Fruit fly (Drosophila melanogaster) whole organism, embryonic: Measurements from ENCODE around the gene CG1979.

ENCODE experiments used
- Atf6 ChIP-seq: fragments of 200-800 bp; sonication (Bioruptor generic); IDR thresholded peaks from 2 replicates; pipeline ENCODE4 v1.3.6; 2022; ENCODE audit warnings: missing biosample characterization, missing genetic modification characterization
- CG10431 ChIP-seq: fragments of 200-800 bp; sonication (Bioruptor generic); optimal IDR thresholded peaks from 3 replicates; lab custom pipeline; 2018; ENCODE audit warnings: missing biosample characterization, mild to moderate bottlenecking, missing genetic modification characterization
- CG11085 ChIP-seq: fragments of 200-800 bp; sonication (Bioruptor generic); IDR thresholded peaks from 2 replicates; pipeline ENCODE4 v1.3.6; 2022; ENCODE audit warnings: missing biosample characterization, missing genetic modification characterization
- CG1233 ChIP-seq: fragments of 200-800 bp; sonication (Bioruptor generic); optimal IDR thresholded peaks from 4 replicates; lab custom pipeline; 2018; ENCODE audit warnings: missing biosample characterization, mild to moderate bottlenecking, missing genetic modification characterization
- CG13424 ChIP-seq: fragments of 200-800 bp; sonication (Bioruptor generic); optimal IDR thresholded peaks from 2 replicates; lab custom pipeline; 2019; ENCODE audit warnings: missing biosample characterization, mild to moderate bottlenecking, missing genetic modification characterization, moderate library complexity
- CG13624 ChIP-seq: fragments of 200-800 bp; sonication (Bioruptor generic); optimal IDR thresholded peaks from 2 replicates; lab custom pipeline; 2016; ENCODE audit warnings: missing biosample characterization, missing genetic modification characterization
- CG13775 ChIP-seq: fragments of 200-800 bp; sonication (Bioruptor generic); optimal IDR thresholded peaks from 3 replicates; lab custom pipeline; 2017; ENCODE audit warnings: missing biosample characterization, mild to moderate bottlenecking, missing genetic modification characterization
- CG15073 ChIP-seq: fragments of 200-800 bp; sonication (Bioruptor generic); optimal IDR thresholded peaks from 2 replicates; lab custom pipeline; 2016; ENCODE audit warnings: missing biosample characterization, missing genetic modification characterization
- CG15514 ChIP-seq: fragments of 200-800 bp; sonication (Bioruptor generic); optimal IDR thresholded peaks from 3 replicates; lab custom pipeline; 2017; ENCODE audit warnings: missing biosample characterization, missing genetic modification characterization, mild to moderate bottlenecking, moderate library complexity, missing genetic modification reagents
- CG17385 ChIP-seq: fragments of 200-800 bp; sonication (Bioruptor generic); optimal IDR thresholded peaks from 3 replicates; lab custom pipeline; 2018; ENCODE audit warnings: missing biosample characterization, mild to moderate bottlenecking, missing genetic modification characterization
- CG2116 ChIP-seq: fragments of 200-800 bp; sonication (Bioruptor generic); optimal IDR thresholded peaks from 3 replicates; lab custom pipeline; 2018; ENCODE audit warnings: missing biosample characterization, mild to moderate bottlenecking, missing genetic modification characterization
- CG2202 ChIP-seq: fragments of 200-800 bp; sonication (Bioruptor generic); optimal IDR thresholded peaks from 2 replicates; lab custom pipeline; 2018; ENCODE audit warnings: missing biosample characterization, mild to moderate bottlenecking, missing genetic modification characterization
- CG2678 ChIP-seq: fragments of 200-800 bp; sonication (Bioruptor generic); optimal IDR thresholded peaks from 3 replicates; lab custom pipeline; 2019; ENCODE audit warnings: missing biosample characterization, mild to moderate bottlenecking, missing genetic modification characterization, moderate library complexity
- CG2712 ChIP-seq: fragments of 200-800 bp; optimal IDR thresholded peaks from 3 replicates; lab custom pipeline; 2019; ENCODE audit warnings: missing biosample characterization, mild to moderate bottlenecking, missing genetic modification characterization, moderate library complexity
- CG3847 ChIP-seq: fragments of 200-800 bp; sonication (Bioruptor generic); IDR thresholded peaks from 2 replicates; pipeline ENCODE4 v1.3.6; 2022; ENCODE audit warnings: missing biosample characterization, missing genetic modification characterization
- CG4282 ChIP-seq: fragments of 200-800 bp; sonication (Bioruptor generic); optimal IDR thresholded peaks from 2 replicates; lab custom pipeline; 2016; ENCODE audit warnings: missing biosample characterization, missing genetic modification characterization
- CG4328 ChIP-seq: fragments of 200-800 bp; sonication (Bioruptor generic); optimal IDR thresholded peaks from 3 replicates; lab custom pipeline; 2017; ENCODE audit warnings: missing biosample characterization, missing genetic modification reagents, missing genetic modification characterization
- CG4424 ChIP-seq: fragments of 200-800 bp; sonication (Bioruptor generic); optimal IDR thresholded peaks from 3 replicates; lab custom pipeline; 2016; ENCODE audit warnings: missing biosample characterization, missing genetic modification characterization
- CG6272 ChIP-seq: fragments of 200-800 bp; sonication (Bioruptor generic); IDR thresholded peaks from 2 replicates; pipeline ENCODE4 v1.3.6; 2022; ENCODE audit warnings: missing biosample characterization, missing genetic modification characterization
- CG6654 ChIP-seq: fragments of 200-800 bp; sonication (Bioruptor generic); optimal IDR thresholded peaks from 2 replicates; lab custom pipeline; 2017; ENCODE audit warnings: missing biosample characterization, mild to moderate bottlenecking, missing genetic modification characterization
- CG6854 ChIP-seq: fragments of 200-800 bp; sonication (Bioruptor generic); optimal IDR thresholded peaks from 3 replicates; lab custom pipeline; 2017; ENCODE audit warnings: missing biosample characterization, mild to moderate bottlenecking, missing genetic modification characterization
- CG7745 ChIP-seq: fragments of 200-800 bp; sonication (Bioruptor generic); optimal IDR thresholded peaks from 2 replicates; lab custom pipeline; 2018; ENCODE audit warnings: missing biosample characterization, mild to moderate bottlenecking, missing genetic modification characterization, moderate library complexity
- CoRest ChIP-seq: fragments of 200-800 bp; sonication (Bioruptor generic); optimal IDR thresholded peaks from 3 replicates; lab custom pipeline; 2018; ENCODE audit warnings: missing biosample characterization, mild to moderate bottlenecking, missing genetic modification characterization, moderate library complexity
- E2f1 ChIP-seq: fragments of 200-800 bp; sonication (Bioruptor generic); IDR thresholded peaks from 2 replicates; pipeline ENCODE4 v1.3.6; 2022; ENCODE audit warnings: missing biosample characterization, missing genetic modification characterization
- E2f2 ChIP-seq: fragments of 200-800 bp; sonication (Bioruptor generic); IDR thresholded peaks from 2 replicates; pipeline ENCODE4 v1.3.6; 2022; ENCODE audit warnings: missing biosample characterization, missing genetic modification characterization
- Elba2 ChIP-seq: fragments of 200-800 bp; sonication (Bioruptor generic); optimal IDR thresholded peaks from 3 replicates; lab custom pipeline; 2016; ENCODE audit warnings: missing biosample characterization, missing genetic modification characterization
- HLH54F ChIP-seq: fragments of 200-800 bp; sonication (Bioruptor generic); optimal IDR thresholded peaks from 3 replicates; lab custom pipeline; 2016; ENCODE audit warnings: missing biosample characterization, missing genetic modification characterization
- Hmr ChIP-seq: fragments of 200-800 bp; sonication (Bioruptor generic); optimal IDR thresholded peaks from 3 replicates; lab custom pipeline; 2017; ENCODE audit warnings: mild to moderate bottlenecking, missing biosample characterization, missing genetic modification reagents, missing genetic modification characterization
- MBD-R2 ChIP-seq: fragments of 200-800 bp; sonication (Bioruptor generic); IDR thresholded peaks from 2 replicates; pipeline ENCODE4 v1.3.6; 2022; ENCODE audit warnings: missing biosample characterization, missing genetic modification characterization
- Mad ChIP-seq: fragments of 200-800 bp; sonication (Bioruptor generic); optimal IDR thresholded peaks from 2 replicates; lab custom pipeline; 2016; ENCODE audit warnings: missing biosample characterization, missing genetic modification characterization
- NC2β ChIP-seq: fragments of 200-800 bp; sonication (Bioruptor generic); optimal IDR thresholded peaks from 2 replicates; lab custom pipeline; 2016; ENCODE audit warnings: missing biosample characterization, missing genetic modification characterization
- Nf-YC ChIP-seq: fragments of 200-800 bp; optimal IDR thresholded peaks from 3 replicates; lab custom pipeline; 2019; ENCODE audit warnings: missing biosample characterization, mild to moderate bottlenecking, missing genetic modification characterization, moderate library complexity
- Rfx ChIP-seq: fragments of 200-800 bp; sonication (Bioruptor generic); IDR thresholded peaks from 2 replicates; pipeline ENCODE4 v1.3.6; 2022; ENCODE audit warnings: missing biosample characterization, missing genetic modification characterization
- Sox100B ChIP-seq: fragments of 200-800 bp; sonication (Bioruptor generic); optimal IDR thresholded peaks from 3 replicates; lab custom pipeline; 2018; ENCODE audit warnings: missing biosample characterization, mild to moderate bottlenecking, missing genetic modification characterization
- cad ChIP-seq: fragments of >200 bp; optimal IDR thresholded peaks from 2 replicates; lab custom pipeline; 2017; ENCODE audit warnings: missing biosample characterization, missing genetic modification characterization
- cg ChIP-seq: fragments of 200-800 bp; sonication (Bioruptor generic); optimal IDR thresholded peaks from 3 replicates; lab custom pipeline; 2019; ENCODE audit warnings: missing biosample characterization, mild to moderate bottlenecking, missing genetic modification characterization, moderate library complexity
- chn ChIP-seq: fragments of 200-800 bp; sonication (Bioruptor generic); optimal IDR thresholded peaks from 2 replicates; lab custom pipeline; 2016; ENCODE audit warnings: missing biosample characterization, missing genetic modification characterization
- crc ChIP-seq: fragments of 200-800 bp; sonication (Bioruptor generic); optimal IDR thresholded peaks from 2 replicates; lab custom pipeline; 2016; ENCODE audit warnings: missing biosample characterization, missing genetic modification characterization
- dati ChIP-seq: fragments of 200-800 bp; sonication (Bioruptor generic); IDR thresholded peaks from 2 replicates; pipeline ENCODE4 v1.3.6; 2022; ENCODE audit warnings: missing biosample characterization, missing genetic modification characterization
- dmrt11E ChIP-seq: fragments of 200-800 bp; sonication (Bioruptor generic); optimal IDR thresholded peaks from 3 replicates; lab custom pipeline; 2018; ENCODE audit warnings: missing biosample characterization, mild to moderate bottlenecking, missing genetic modification characterization, moderate library complexity
- ems ChIP-seq: fragments of 200-800 bp; sonication (Bioruptor generic); optimal IDR thresholded peaks from 3 replicates; lab custom pipeline; 2016; ENCODE audit warnings: missing biosample characterization, missing genetic modification characterization
- eve ChIP-seq, 2 experiments: fragments of >200 bp; optimal IDR thresholded peaks; 2 replicates each; lab custom pipeline; 2017; ENCODE audit warnings: missing biosample characterization in 2 of 2, missing genetic modification characterization in 2 of 2
- fru ChIP-seq: fragments of >200 bp; optimal IDR thresholded peaks from 2 replicates; lab custom pipeline; 2017
- gce ChIP-seq: fragments of 200-800 bp; sonication (Bioruptor generic); IDR thresholded peaks from 3 replicates; pipeline ENCODE4 v1.3.6; 2022; ENCODE audit warnings: missing biosample characterization, missing genetic modification characterization
- gfzf ChIP-seq: fragments of 200-800 bp; sonication (Bioruptor generic); optimal IDR thresholded peaks from 2 replicates; lab custom pipeline; 2016; ENCODE audit warnings: missing biosample characterization, mild to moderate bottlenecking, missing genetic modification characterization, moderate library complexity
- grau ChIP-seq: fragments of 200-800 bp; optimal IDR thresholded peaks from 3 replicates; lab custom pipeline; 2019; ENCODE audit warnings: missing biosample characterization, mild to moderate bottlenecking, missing genetic modification characterization, moderate library complexity
- her ChIP-seq: fragments of 200-800 bp; sonication (Bioruptor generic); optimal IDR thresholded peaks from 2 replicates; lab custom pipeline; 2016; ENCODE audit warnings: missing biosample characterization, missing genetic modification characterization
- klu ChIP-seq: fragments of 200-800 bp; sonication (Bioruptor generic); IDR thresholded peaks from 2 replicates; pipeline ENCODE4 v1.3.6; 2022; ENCODE audit warnings: missing biosample characterization, missing genetic modification characterization
- pros ChIP-seq: fragments of 200-800 bp; sonication (Bioruptor generic); optimal IDR thresholded peaks from 3 replicates; lab custom pipeline; 2019; ENCODE audit warnings: missing biosample characterization, mild to moderate bottlenecking, missing genetic modification characterization, moderate library complexity
- salm ChIP-seq: fragments of 200-800 bp; sonication (Bioruptor generic); optimal IDR thresholded peaks from 2 replicates; lab custom pipeline; 2018; ENCODE audit warnings: missing biosample characterization, mild to moderate bottlenecking, missing genetic modification characterization
- tap ChIP-seq: fragments of 200-800 bp; optimal IDR thresholded peaks from 3 replicates; lab custom pipeline; 2019; ENCODE audit warnings: missing biosample characterization, mild to moderate bottlenecking, missing genetic modification characterization, moderate library complexity
- tx ChIP-seq: fragments of 200-800 bp; sonication (Bioruptor generic); optimal IDR thresholded peaks from 2 replicates; lab custom pipeline; 2016; ENCODE audit warnings: missing biosample characterization, missing genetic modification characterization

Gene CG1979

dm6 chr3R:7081972-7082371 lies 27.6 kb downstream of the CG1979 start, which contains the start of gene Dpck (continued):
- TF ChIP-seq tx (GFP tag; lab: Kevin White, UChicago) (no peak), Hmr (GFP tag; lab: Kevin White, UChicago) (peak; percentile 46), CG4282 (GFP tag; lab: Kevin White, UChicago) (no peak), grau (tag; lab: Kevin White, UChicago) (peak; percentile 33), HLH54F (GFP tag; lab: Kevin White, UChicago) (no peak), E2f1 (0 out of 2 replicates have a peak, but pooled peaks have one; percentile 10), Rfx (GFP tag; lab: Robert Waterston, UW) (no peak), CG4328 (GFP tag; lab: Kevin White, UChicago) (no peak), CG2202 (tag; lab: Kevin White, UChicago) (no peak), CG13624 (GFP tag; lab: Kevin White, UChicago) (peak; percentile 46), salm (tag; lab: Kevin White, UChicago) (no peak), tap (no peak), MBD-R2 (GFP tag; lab: Robert Waterston, UW) (peak; percentile 72), klu (GFP tag; lab: Robert Waterston, UW) (no peak), NC2β (GFP tag; lab: Kevin White, UChicago) (peak; percentile 42), Nf-YC (tag; lab: Kevin White, UChicago) (peak; percentile 28), CG6854 (GFP tag; lab: Kevin White, UChicago) (peak; percentile 1), CG17385 (GFP tag; lab: Kevin White, UChicago) (no peak), gce (GFP tag; lab: Robert Waterston, UW) (no peak), CG6654 (GFP tag; lab: Kevin White, UChicago) (no peak), gfzf (peak; percentile 73), CG15073 (no peak), CG4424 (GFP tag; lab: Kevin White, UChicago) (peak; percentile 30), dmrt11E (tag; lab: Kevin White, UChicago) (no peak), ems (GFP tag; lab: Kevin White, UChicago) (peak; percentile 38), Sox100B (GFP tag; lab: Kevin White, UChicago) (peak; percentile 21), CG13775 (GFP tag; lab: Kevin White, UChicago) (peak; percentile 9), CG11085 (no peak), fru (no peak), cad (GFP tag; lab: Kevin White, UChicago) (no peak), E2f2 (GFP tag; lab: Robert Waterston, UW) (peak; percentile 52; the same call in 1 of the 2 replicates), Mad (GFP tag; lab: Kevin White, UChicago) (peak; percentile 41), Atf6 (GFP tag; lab: Robert Waterston, UW) (no peak), CG15514 (peak; percentile 2), crc (no peak), Elba2 (GFP tag; lab: Kevin White, UChicago) (no peak), chn (GFP tag; lab: Kevin White, UChicago) (no peak), CG13424 (tag; lab: Kevin White, UChicago) (peak; percentile 30), cg (GFP tag; lab: Kevin White, UChicago) (no peak), dati (GFP tag; lab: Robert Waterston, UW) (no peak), her (GFP tag; lab: Kevin White, UChicago) (no peak), CG6272 (no peak), pros (GFP tag; lab: Kevin White, UChicago) (no peak), CG2116 (GFP tag; lab: Kevin White, UChicago) (peak; percentile 19), CG3847 (GFP tag; lab: Robert Waterston, UW) (0 out of 2 replicates have a peak, but pooled peaks have one; percentile 32), CoRest (tag; lab: Kevin White, UChicago) (peak; percentile 42), eve (GFP tag; optimal IDR thresholded peaks at IDR 0.05; lab: Kevin White, UChicago) (no peak), CG7745 (tag; lab: Kevin White, UChicago) (no peak), CG2712 (tag; lab: Kevin White, UChicago) (peak; percentile 29), CG2678 (peak; percentile 29), CG10431 (peak; percentile 16), CG1233 (GFP tag; lab: Kevin White, UChicago) (peak; percentile 16)
